Fruit fly (Drosophila melanogaster): Measurements from ENCODE around the gene alphaTub85E.
A peak's percentile ranks its signal among the peaks of the same experiment; 100 is the strongest.

alphaTub85E gene

DNA sequence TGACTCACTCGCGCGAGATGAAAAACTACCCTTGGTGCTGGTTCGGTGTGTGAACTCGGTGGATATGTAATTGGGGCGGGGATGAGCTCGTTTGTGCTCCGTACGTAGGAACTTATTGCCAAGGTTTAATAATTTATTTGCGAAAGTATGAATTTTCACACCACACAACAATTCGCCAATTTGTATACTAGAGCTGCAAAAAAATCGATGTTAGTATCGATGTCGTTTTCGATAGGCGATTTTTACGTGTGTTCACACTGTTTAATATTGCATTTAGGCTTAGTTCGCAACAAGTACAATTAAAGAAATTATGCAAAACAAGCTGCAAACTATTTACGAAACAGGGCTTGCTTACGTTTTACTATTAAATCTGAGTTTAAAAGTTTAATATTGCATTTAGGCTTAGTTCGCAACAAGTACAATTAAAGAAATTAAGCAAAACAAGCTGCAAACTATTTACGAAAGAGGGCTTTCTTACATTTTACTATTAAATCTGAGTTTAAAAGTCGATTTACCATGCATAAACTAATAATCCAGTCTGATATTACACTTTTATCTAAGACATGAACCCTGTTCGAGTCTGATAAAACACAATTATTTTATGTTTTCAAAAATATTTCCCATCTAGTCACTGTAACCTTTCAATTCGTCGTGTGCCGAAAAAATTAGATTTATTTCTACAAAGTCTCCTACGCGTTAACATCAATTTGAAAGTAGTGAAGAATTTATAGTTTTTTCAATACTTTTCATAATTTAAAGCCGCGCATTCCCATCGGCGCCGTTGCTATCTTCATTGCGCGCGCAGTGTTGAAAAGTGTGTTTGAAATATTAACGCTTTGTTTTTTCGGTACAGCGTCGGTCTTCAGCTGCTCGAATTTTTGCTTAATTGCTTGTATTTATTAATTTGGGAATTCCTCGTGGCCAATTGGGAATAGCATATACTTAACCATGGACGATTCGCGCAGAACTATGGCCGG is 30.2 kb upstream of the alphaTub85E start, which contains the start of the genes Snap24 and CG8478 (continued):
- TF ChIP-seq CG15696 (tag; optimal IDR thresholded peaks at IDR 0.05) (no peak), CG2120 (GFP tag; optimal IDR thresholded peaks at IDR 0.05) (no peak), seq (GFP tag; IDR thresholded peaks at IDR 0.05) (no peak), onecut (GFP tag; IDR thresholded peaks at IDR 0.05) (peak; percentile 31; the same call in 1 of the 2 replicates), emc (GFP tag; optimal IDR thresholded peaks at IDR 0.05) (no peak), CG8281 (tag; optimal IDR thresholded peaks at IDR 0.05) (no peak), gfzf (GFP tag; optimal IDR thresholded peaks at IDR 0.05) (peak; percentile 55), CG6689 (GFP tag; IDR thresholded peaks at IDR 0.05) (no peak), klu (GFP tag; IDR thresholded peaks at IDR 0.05) (no peak), dan (GFP tag; IDR thresholded peaks at IDR 0.05) (no peak), CG1647 (GFP tag; optimal IDR thresholded peaks at IDR 0.05) (no peak), Hr3 (GFP tag; optimal IDR thresholded peaks at IDR 0.05) (no peak), CG9215 (GFP tag; IDR thresholded peaks at IDR 0.05) (no peak), CG4282 (GFP tag; optimal IDR thresholded peaks at IDR 0.05) (no peak), chif (GFP tag; optimal IDR thresholded peaks at IDR 0.05) (no peak), grn (GFP tag; optimal IDR thresholded peaks at IDR 0.05) (no peak), CG8359 (GFP tag; optimal IDR thresholded peaks at IDR 0.05; ENCODE audit: borderline replicate concordance) (no peak), CG2678 (tag; optimal IDR thresholded peaks at IDR 0.05) (no peak), CG16779 (GFP tag; IDR thresholded peaks at IDR 0.05) (no peak), dmrt99B (tag; optimal IDR thresholded peaks at IDR 0.05) (no peak), hkb (optimal IDR thresholded peaks at IDR 0.05) (no peak), hkb (GFP tag; IDR thresholded peaks at IDR 0.05) (no peak), chinmo (GFP tag; IDR thresholded peaks at IDR 0.05; ENCODE audit: partially characterized antibody) (peak; percentile 74; the same call in 2 of the 4 replicates), CG18011 (GFP tag; optimal IDR thresholded peaks at IDR 0.05) (no peak), sob (GFP tag; IDR thresholded peaks at IDR 0.05) (no peak), CG18764 (GFP tag; optimal IDR thresholded peaks at IDR 0.05) (no peak), p53 (GFP tag; optimal IDR thresholded peaks at IDR 0.05) (no peak), CG8290 (GFP tag; optimal IDR thresholded peaks at IDR 0.05) (no peak), CG8290 (tag; optimal IDR thresholded peaks at IDR 0.05) (no peak), esg (GFP tag; conservative IDR thresholded peaks at IDR 0.05) (no peak), CG3838 (GFP tag; optimal IDR thresholded peaks at IDR 0.05) (no peak), lmd (GFP tag; IDR thresholded peaks at IDR 0.05) (no peak), Optix (GFP tag; IDR thresholded peaks at IDR 0.05) (no peak), CkIIα-i1 (GFP tag; IDR thresholded peaks at IDR 0.05) (no peak), Xbp1 (GFP tag; optimal IDR thresholded peaks at IDR 0.05) (peak; percentile 13), hbn (GFP tag; IDR thresholded peaks at IDR 0.05; ENCODE audit: partially characterized antibody) (peak; percentile 65), CG13775 (GFP tag; optimal IDR thresholded peaks at IDR 0.05) (no peak), zen (tag; optimal IDR thresholded peaks at IDR 0.05) (peak; percentile 12), btn (GFP tag; optimal IDR thresholded peaks at IDR 0.05) (no peak), D (optimal IDR thresholded peaks at IDR 0.05) (no peak), D (GFP tag; optimal IDR thresholded peaks at IDR 0.05) (no peak), CG10654 (GFP tag; optimal IDR thresholded peaks at IDR 0.05) (no peak), D19A (tag; optimal IDR thresholded peaks at IDR 0.05) (peak; percentile 9), CG9797 (GFP tag; optimal IDR thresholded peaks at IDR 0.05) (peak; percentile 2), CG30020 (tag; optimal IDR thresholded peaks at IDR 0.05) (peak; percentile 84), CG6813 (GFP tag; optimal IDR thresholded peaks at IDR 0.05) (no peak), CG4360 (GFP tag; IDR thresholded peaks at IDR 0.05) (no peak), cas (GFP tag; IDR thresholded peaks at IDR 0.05) (no peak), CG10274 (GFP tag; optimal IDR thresholded peaks at IDR 0.05) (no peak), Awh (GFP tag; IDR thresholded peaks at IDR 0.05) (no peak), Ptx1 (GFP tag; IDR thresholded peaks at IDR 0.05) (no peak)

Data from whole organism, embryonic.